Fruit fly (Drosophila melanogaster): Measurements from ENCODE around the gene Daxx.

Daxx gene

dm6 chr2L:6513948-6514347 lies 33.2 kb downstream of the Daxx start (continued):
- TF ChIP-seq Dref (GFP tag; IDR thresholded peaks at IDR 0.05), result no peak
- TF ChIP-seq Drgx (GFP tag; IDR thresholded peaks at IDR 0.05), result peak; percentile 26; the same call in 1 of the 2 replicates
- no peak for TF ChIP-seq Ravus (GFP tag; IDR thresholded peaks at IDR 0.05)

dm6 chr2L:6526996-6527395 lies 46.3 kb downstream of the Daxx start:
- TF ChIP-seq gro (GFP tag; optimal IDR thresholded peaks at IDR 0.05), result peak; percentile 47
- peak; percentile 22 for TF ChIP-seq CG9817 (tag; optimal IDR thresholded peaks at IDR 0.05)
- TF ChIP-seq cg (GFP tag; optimal IDR thresholded peaks at IDR 0.05), result no peak
- no peak for TF ChIP-seq Drgx (GFP tag; IDR thresholded peaks at IDR 0.05)
- peak; percentile 50; the same call in 1 of the 2 replicates for TF ChIP-seq CG13287 (GFP tag; IDR thresholded peaks at IDR 0.05; ENCODE audit: partially characterized antibody)
- TF ChIP-seq CG4854 (GFP tag; optimal IDR thresholded peaks at IDR 0.05), result peak; percentile 32
- TF ChIP-seq crol (GFP tag; IDR thresholded peaks at IDR 0.05), result no peak
- TF ChIP-seq CG17361 (GFP tag; IDR thresholded peaks at IDR 0.05), result peak; percentile 28; the same call in 1 of the 3 replicates
- peak; percentile 78 for TF ChIP-seq stwl (tag; optimal IDR thresholded peaks at IDR 0.05)
- TF ChIP-seq vvl (GFP tag; IDR thresholded peaks at IDR 0.05), result peak; percentile 89
- TF ChIP-seq Ets65A (GFP tag), result peak; percentile 85
- TF ChIP-seq CG42726 (GFP tag; IDR thresholded peaks at IDR 0.05; ENCODE audit: partially characterized antibody), result peak; percentile 82
- TF ChIP-seq CG6791 (GFP tag; IDR thresholded peaks at IDR 0.05; ENCODE audit: partially characterized antibody), result no peak; the same call in 2 of the 3 replicates
- TF ChIP-seq Max (GFP tag; optimal IDR thresholded peaks at IDR 0.05), result peak; percentile 13
- no peak for TF ChIP-seq wdn (GFP tag; IDR thresholded peaks at IDR 0.05)
- peak; percentile 49 for TF ChIP-seq CG9437 (GFP tag; optimal IDR thresholded peaks at IDR 0.05)
- TF ChIP-seq nmo (GFP tag; optimal IDR thresholded peaks at IDR 0.05), result peak; percentile 15
- peak; percentile 30 for TF ChIP-seq bcd (GFP tag; optimal IDR thresholded peaks at IDR 0.05)
- no peak for TF ChIP-seq GATAe (GFP tag; conservative IDR thresholded peaks at IDR 0.05)
- peak; percentile 12 for TF ChIP-seq mam (GFP tag; optimal IDR thresholded peaks at IDR 0.05)
- peak; percentile 36; the same call in 1 of the 3 replicates for TF ChIP-seq Dbx (GFP tag; IDR thresholded peaks at IDR 0.05)
- TF ChIP-seq Lhr (GFP tag; optimal IDR thresholded peaks at IDR 0.05), result peak; percentile 71
- TF ChIP-seq amos (GFP tag; IDR thresholded peaks at IDR 0.05; ENCODE audit: partially characterized antibody), result peak; percentile 80
- TF ChIP-seq Trl (optimal IDR thresholded peaks at IDR 0.05), result no peak
- TF ChIP-seq Trl (GFP tag; optimal IDR thresholded peaks at IDR 0.05), result peak; percentile 3
- no peak for TF ChIP-seq CG33557 (GFP tag; optimal IDR thresholded peaks at IDR 0.05)
- peak; percentile 20 for TF ChIP-seq grau (tag; optimal IDR thresholded peaks at IDR 0.05)
- TF ChIP-seq CG15696 (tag; optimal IDR thresholded peaks at IDR 0.05), result peak; percentile 31
- TF ChIP-seq CG31388 (GFP tag; optimal IDR thresholded peaks at IDR 0.05), result no peak
- peak; percentile 17; the same call in 1 of the 2 replicates for TF ChIP-seq NFAT (GFP tag; IDR thresholded peaks at IDR 0.05)
- peak; percentile 35 for TF ChIP-seq CG14710 (tag; optimal IDR thresholded peaks at IDR 0.05)
- peak; percentile 7 for TF ChIP-seq B-H2 (GFP tag; optimal IDR thresholded peaks at IDR 0.05)
- TF ChIP-seq CG12104 (GFP tag; optimal IDR thresholded peaks at IDR 0.05), result no peak
- peak; percentile 4 for TF ChIP-seq Fer1 (GFP tag; optimal IDR thresholded peaks at IDR 0.05)
- peak; percentile 46 for TF ChIP-seq CG10267 (tag; optimal IDR thresholded peaks at IDR 0.05)
- TF ChIP-seq CG13894 (tag; optimal IDR thresholded peaks at IDR 0.05), result peak; percentile 12
- peak; percentile 68 for TF ChIP-seq zen (tag; optimal IDR thresholded peaks at IDR 0.05)
- TF ChIP-seq kay (GFP tag; optimal IDR thresholded peaks at IDR 0.05), result peak; percentile 42
- TF ChIP-seq ken (GFP tag; IDR thresholded peaks at IDR 0.05), result no peak
- 0 out of 2 replicates have a peak, but pooled peaks have one; percentile 22 for TF ChIP-seq cas (GFP tag; IDR thresholded peaks at IDR 0.05)
- peak; percentile 30 for TF ChIP-seq Ets97D (GFP tag; optimal IDR thresholded peaks at IDR 0.05)
- peak; percentile 21 for TF ChIP-seq CG13624 (GFP tag; optimal IDR thresholded peaks at IDR 0.05)
- TF ChIP-seq Stat92E (GFP tag; optimal IDR thresholded peaks at IDR 0.05), result peak in 1 of 3 experiments; percentile 22
- peak; percentile 39 for TF ChIP-seq CG32532 (GFP tag; IDR thresholded peaks at IDR 0.05)
- TF ChIP-seq Mad (GFP tag; optimal IDR thresholded peaks at IDR 0.05), result peak; percentile 7
- TF ChIP-seq CG4820 (GFP tag; optimal IDR thresholded peaks at IDR 0.05), result peak; percentile 5
- TF ChIP-seq CG10959 (GFP tag; IDR thresholded peaks at IDR 0.05), result no peak

Data from whole organism, embryonic.